Worm (Caenorhabditis elegans): ENCODE results near the gene rpb-6.

rpb-6 gene

ce11 chrII:10551985-10552736 lies 27.0 kb upstream of the rpb-6 start (continued):
- TF ChIP-seq attf-4 (tag; optimal IDR thresholded peaks at IDR 0.05) = no peak
- TF ChIP-seq daf-12 (tag; optimal IDR thresholded peaks at IDR 0.05) = no peak
- TF ChIP-seq zip-11 (GFP tag; IDR thresholded peaks at IDR 0.05) = no peak
- peak; percentile 64 for TF ChIP-seq nhr-76 (tag; optimal IDR thresholded peaks at IDR 0.05)
- TF ChIP-seq madf-9 (GFP tag; conservative IDR thresholded peaks at IDR 0.05) = peak; percentile 39
- TF ChIP-seq lin-15B (tag; optimal IDR thresholded peaks at IDR 0.05) = no peak
- TF ChIP-seq hlh-30 (tag; optimal IDR thresholded peaks at IDR 0.05; ENCODE audit: insufficient read depth) = peak; percentile 99

- TF ChIP-seq daf-19 (GFP tag; conservative IDR thresholded peaks at IDR 0.05) = no peak
- TF ChIP-seq Y5F2A.4 (GFP tag; optimal IDR thresholded peaks at IDR 0.05) = no peak
- TF ChIP-seq zip-11 (GFP tag; IDR thresholded peaks at IDR 0.05) = no peak
- TF ChIP-seq Y48G9A.11 (GFP tag; IDR thresholded peaks at IDR 0.05) = no peak
- TF ChIP-seq nhr-76 (tag; optimal IDR thresholded peaks at IDR 0.05) = no peak
- TF ChIP-seq spr-3 (GFP tag; optimal IDR thresholded peaks at IDR 0.05) = no peak
- peak; percentile 81; the same call in 1 of the 2 replicates for TF ChIP-seq D1046.2 (GFP tag; IDR thresholded peaks at IDR 0.05)
- peak; percentile 12 for TF ChIP-seq hlh-11 (tag; optimal IDR thresholded peaks at IDR 0.05)
- no peak for TF ChIP-seq ceh-62 (tag; optimal IDR thresholded peaks at IDR 0.05)
- TF ChIP-seq ctbp-1 (GFP tag; IDR thresholded peaks at IDR 0.05) = 0 out of 2 replicates have a peak, but pooled peaks have one; percentile 7
- TF ChIP-seq mxl-2 (GFP tag; conservative IDR thresholded peaks at IDR 0.05) = no peak
- TF ChIP-seq nhr-111 (GFP tag; optimal IDR thresholded peaks at IDR 0.05) = no peak
- TF ChIP-seq rbr-2 (tag; optimal IDR thresholded peaks at IDR 0.05) = no peak
- no peak for TF ChIP-seq ceh-20 (GFP tag; IDR thresholded peaks at IDR 0.05)
- no peak for TF ChIP-seq lim-7 (GFP tag; IDR thresholded peaks at IDR 0.05)
- TF ChIP-seq unc-62 (GFP tag; optimal IDR thresholded peaks at IDR 0.05 in 1 of 2) = no peak
- no peak for TF ChIP-seq unc-62 (tag; optimal IDR thresholded peaks at IDR 0.05)
- no peak for TF ChIP-seq gei-8 (GFP tag; optimal IDR thresholded peaks at IDR 0.05)
- peak; percentile 31 for TF ChIP-seq nhr-11 (tag; optimal IDR thresholded peaks at IDR 0.05)
- no peak for TF ChIP-seq daf-8 (GFP tag; IDR thresholded peaks at IDR 0.05)
- no peak for TF ChIP-seq nhr-42 (GFP tag; IDR thresholded peaks at IDR 0.05)
- no peak for TF ChIP-seq hif-1 (tag; optimal IDR thresholded peaks at IDR 0.05)
- TF ChIP-seq attf-4 (tag; optimal IDR thresholded peaks at IDR 0.05) = no peak
- no peak for TF ChIP-seq daf-12 (tag; optimal IDR thresholded peaks at IDR 0.05)
- TF ChIP-seq F10B5.3 (tag; optimal IDR thresholded peaks at IDR 0.05) = no peak
- TF ChIP-seq ceh-32 (tag; optimal IDR thresholded peaks at IDR 0.05; ENCODE audit: poor library complexity) = no peak
- TF ChIP-seq saeg-2 (GFP tag; IDR thresholded peaks at IDR 0.05) = no peak
- 0 out of 4 replicates have a peak, but pooled peaks have one; percentile 15 to 25 for TF ChIP-seq madf-5 (GFP tag; IDR thresholded peaks at IDR 0.05)
- TF ChIP-seq nhr-25 (tag; optimal IDR thresholded peaks at IDR 0.05; ENCODE audit: borderline replicate concordance, insufficient read depth) = no peak
- no peak for TF ChIP-seq dmd-9 (GFP tag; IDR thresholded peaks at IDR 0.05)
- TF ChIP-seq nhr-41 (GFP tag; IDR thresholded peaks at IDR 0.05) = no peak
- peak; percentile 56; the same call in 1 of the 2 replicates for TF ChIP-seq zfp-3 (GFP tag; conservative IDR thresholded peaks at IDR 0.05)
- TF ChIP-seq F37D6.2 (tag; optimal IDR thresholded peaks at IDR 0.05) = no peak
- no peak for TF ChIP-seq ztf-7 (tag; optimal IDR thresholded peaks at IDR 0.05)
- TF ChIP-seq zip-2 (tag; optimal IDR thresholded peaks at IDR 0.05) = no peak
- no peak for TF ChIP-seq ztf-11 (tag; optimal IDR thresholded peaks at IDR 0.05)
- TF ChIP-seq ceh-44 (GFP tag; IDR thresholded peaks at IDR 0.05) = no peak
- TF ChIP-seq jun-1 (tag; optimal IDR thresholded peaks at IDR 0.05) = no peak
- TF ChIP-seq nhr-237 (tag; optimal IDR thresholded peaks at IDR 0.05) = no peak
- TF ChIP-seq lin-38 (GFP tag; IDR thresholded peaks at IDR 0.05) = no peak
- no peak for TF ChIP-seq Y75B8A.6 (GFP tag; IDR thresholded peaks at IDR 0.05)
- TF ChIP-seq nhr-6 (tag; optimal IDR thresholded peaks at IDR 0.05) = no peak
- TF ChIP-seq mes-2 (tag; optimal IDR thresholded peaks at IDR 0.05; ENCODE audit: poor library complexity, severe bottlenecking) = no peak
- no peak for TF ChIP-seq ZK546.5 (tag; optimal IDR thresholded peaks at IDR 0.05)
Observed at ce11 chrII:10553377-10554045, 25.7 kb upstream of the rpb-6 start.
